Worm (Caenorhabditis elegans): ENCODE results near the gene clh-2.

DNA sequence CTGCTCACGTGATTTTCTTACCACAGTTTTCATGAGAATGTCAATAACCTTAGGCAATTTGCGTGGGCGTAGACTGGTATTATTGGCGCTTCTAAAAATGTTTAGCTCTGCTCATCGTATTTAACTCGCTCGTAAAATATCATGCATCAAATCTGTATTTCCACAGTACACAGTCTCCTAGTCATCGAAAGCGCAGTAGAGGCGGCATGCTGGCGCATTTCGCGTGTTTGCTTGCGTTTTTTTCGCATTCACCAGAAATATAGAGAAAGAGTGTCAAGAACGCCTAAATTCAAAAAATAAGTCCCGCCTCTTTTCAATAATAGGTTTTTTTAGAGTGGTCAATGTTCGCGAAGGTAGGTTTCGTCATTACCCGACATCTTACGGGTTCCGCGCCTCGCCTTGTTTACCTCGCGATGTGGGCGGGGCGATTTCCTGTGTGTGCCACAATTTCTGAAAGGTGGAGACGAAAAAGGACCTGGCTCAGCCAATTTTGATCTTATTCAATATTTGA lies 25.0 kb downstream of the clh-2 start:
- TF ChIP-seq nhr-237 (tag; optimal IDR thresholded peaks at IDR 0.05) (no peak), hlh-1 (tag; optimal IDR thresholded peaks at IDR 0.05) (no peak), unc-62 (GFP tag; optimal IDR thresholded peaks at IDR 0.05) (no peak), pha-4 (tag; optimal IDR thresholded peaks at IDR 0.05) (no peak), unc-39 (tag; optimal IDR thresholded peaks at IDR 0.05) (no peak), nhr-12 (tag; optimal IDR thresholded peaks at IDR 0.05) (no peak)

All from whole organism, mixed stage, embryonic.